Worm (Caenorhabditis elegans): ENCODE results near the gene mab-10.
"Not testable (repeated sequence)": the region's sequence is repeated elsewhere in the genome, so short reads cannot be mapped to it uniquely, and the experiment has no call there.

The mab-10 gene

DNA sequence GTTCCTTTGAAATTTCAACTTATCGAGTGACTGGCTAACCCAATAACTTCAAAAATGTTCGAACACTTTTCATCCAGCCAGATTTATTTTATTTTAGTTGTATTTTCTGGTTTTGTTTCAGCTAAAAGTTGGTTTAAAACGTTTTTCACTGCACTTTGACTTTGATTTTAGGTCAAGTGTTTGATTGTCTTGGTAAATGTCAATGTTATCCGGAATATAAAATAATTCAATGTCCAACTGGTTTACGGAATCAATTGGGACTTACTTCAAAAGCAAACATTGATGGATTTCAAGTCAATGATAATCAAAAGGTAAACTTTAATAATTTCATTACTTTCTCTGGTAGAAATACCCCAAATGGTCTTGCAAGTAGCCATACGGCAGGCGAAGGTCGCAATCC, 44.0 kb upstream of the mab-10 start:
- TF ChIP-seq nhr-19 (GFP tag; conservative IDR thresholded peaks at IDR 0.05) (no peak), nhr-12 (tag; optimal IDR thresholded peaks at IDR 0.05) (no peak)

ce11 chrII:10485640-10486039, 42.2 kb upstream of the mab-10 start:
- TF ChIP-seq elt-2 (tag; optimal IDR thresholded peaks at IDR 0.05): peak; percentile 46
- no peak for TF ChIP-seq efl-1 (optimal IDR thresholded peaks at IDR 0.05)
- TF ChIP-seq efl-1 (GFP tag; optimal IDR thresholded peaks at IDR 0.05 in 1 of 2): peak in 1 of 2 experiments; percentile 86
- no peak for TF ChIP-seq nhr-12 (tag; optimal IDR thresholded peaks at IDR 0.05)

DNA sequence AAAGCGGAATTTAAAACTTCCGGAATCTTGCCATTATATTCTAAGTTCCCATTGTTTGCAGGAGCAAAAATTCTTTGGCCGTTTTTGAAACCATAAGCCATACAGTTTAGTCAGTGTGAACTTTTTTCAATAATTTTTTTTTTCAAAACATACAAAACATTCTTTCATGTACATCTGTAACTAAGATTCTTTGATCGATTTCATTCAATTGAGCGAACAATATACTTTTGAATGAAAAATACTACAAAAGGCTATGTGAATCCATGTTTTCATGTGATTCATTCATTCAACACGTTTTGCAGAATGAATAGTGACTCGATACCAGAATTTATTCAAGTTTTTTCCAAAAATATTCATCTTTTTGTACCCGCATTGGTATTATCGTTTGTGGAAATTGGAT, 41.1 kb upstream of the mab-10 start, which contains the start of gene ZK666.15:
Gene ZK666.15 (plus strand): TSS at position 301 of the 400 bp plus-strand sequence.
- TF ChIP-seq lin-15B (tag; optimal IDR thresholded peaks at IDR 0.05): no peak
- TF ChIP-seq mdl-1 (tag; optimal IDR thresholded peaks at IDR 0.05): no peak
- no peak for TF ChIP-seq fkh-8 (tag; optimal IDR thresholded peaks at IDR 0.05)
- no peak for TF ChIP-seq nhr-76 (tag; optimal IDR thresholded peaks at IDR 0.05)
- no peak for TF ChIP-seq ama-1 (optimal IDR thresholded peaks at IDR 0.05)
- no peak for TF ChIP-seq alr-1 (tag; optimal IDR thresholded peaks at IDR 0.05; ENCODE audit: borderline replicate concordance)
- no peak for TF ChIP-seq aly-2 (tag; optimal IDR thresholded peaks at IDR 0.05)
- TF ChIP-seq fkh-10 (GFP tag; optimal IDR thresholded peaks at IDR 0.05): no peak
- TF ChIP-seq zip-4 (GFP tag; optimal IDR thresholded peaks at IDR 0.05): no peak
- no peak for TF ChIP-seq lir-3 (tag; optimal IDR thresholded peaks at IDR 0.05; ENCODE audit: poor library complexity)

ce11 chrII:10490329-10490728, 37.6 kb upstream of the mab-10 start, which contains the start of gene clec-61:
clec-61 (minus strand) TSS chrII:10490537.
- peak; percentile 13 for TF ChIP-seq elt-2 (tag; optimal IDR thresholded peaks at IDR 0.05)
- TF ChIP-seq sup-37 (GFP tag; optimal IDR thresholded peaks at IDR 0.05): no peak

ce11 chrII:10493034-10493433, 34.9 kb upstream of the mab-10 start, which contains the start of gene ZK666.8:
ZK666.8 (minus strand) TSS chrII:10493134.
- not testable (repeated sequence) for TF ChIP-seq mep-1, swsn-7, C34B4.2 (tag; optimal IDR thresholded peaks at IDR 0.05)

DNA sequence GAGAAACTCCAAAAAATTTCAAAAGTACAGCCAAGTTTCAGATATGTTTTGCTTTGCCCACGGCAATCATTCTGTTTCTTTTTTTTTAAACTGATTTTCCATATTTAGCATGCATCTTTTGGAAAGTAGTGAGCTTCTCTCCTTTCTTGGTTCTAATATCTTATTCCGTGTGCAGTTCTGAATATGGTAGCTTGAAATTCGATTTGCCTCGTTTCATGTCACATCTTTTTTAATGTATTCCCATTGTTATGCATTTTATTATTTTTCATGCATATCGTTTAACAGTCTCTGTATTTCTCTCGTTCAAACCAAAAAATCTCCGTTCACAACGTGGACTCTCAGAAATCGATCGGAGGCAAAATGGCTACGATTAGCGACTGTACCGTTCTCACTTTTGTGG, 33.4 kb upstream of the mab-10 start, which contains the start of gene ZK666.14:
Gene ZK666.14 (plus strand): TSS at position 301 of the 400 bp plus-strand sequence.
- TF ChIP-seq unc-62 (GFP tag; optimal IDR thresholded peaks at IDR 0.05): no peak
- no peak for TF ChIP-seq ceh-82 (tag; optimal IDR thresholded peaks at IDR 0.05)
- TF ChIP-seq unc-30 (tag; optimal IDR thresholded peaks at IDR 0.05): no peak
- no peak for TF ChIP-seq unc-130 (tag; optimal IDR thresholded peaks at IDR 0.05)
- TF ChIP-seq nhr-76 (tag; optimal IDR thresholded peaks at IDR 0.05): no peak
- no peak for TF ChIP-seq fkh-4 (tag; optimal IDR thresholded peaks at IDR 0.05; ENCODE audit: borderline replicate concordance)
- TF ChIP-seq aha-1 (tag; optimal IDR thresholded peaks at IDR 0.05): no peak

- TF ChIP-seq fkh-10 (GFP tag; optimal IDR thresholded peaks at IDR 0.05) (no peak), snu-23 (GFP tag; optimal IDR thresholded peaks at IDR 0.05) (no peak), aly-2 (tag; optimal IDR thresholded peaks at IDR 0.05) (no peak), sox-4 (tag; optimal IDR thresholded peaks at IDR 0.05) (no peak), pag-3 (tag; optimal IDR thresholded peaks at IDR 0.05; ENCODE audit: borderline replicate concordance, insufficient read depth) (no peak), dpl-1 (GFP tag; optimal IDR thresholded peaks at IDR 0.05) (no peak), C04F5.9 (tag; optimal IDR thresholded peaks at IDR 0.05) (no peak), swsn-7 (tag; optimal IDR thresholded peaks at IDR 0.05) (no peak), lin-35 (GFP tag; optimal IDR thresholded peaks at IDR 0.05) (no peak), sptf-1 (tag; optimal IDR thresholded peaks at IDR 0.05) (no peak), elt-3 (tag; optimal IDR thresholded peaks at IDR 0.05) (no peak), lin-13 (GFP tag; optimal IDR thresholded peaks at IDR 0.05) (no peak)
Observed at ce11 chrII:10495912-10496311, 32.0 kb upstream of the mab-10 start, which contains the start of gene ZK666.12. ZK666.12 (plus strand) TSS chrII:10496212.

All from whole organism, L1 larva.